Worm (Caenorhabditis elegans) whole organism, mixed stage, embryonic: ENCODE measurements around the gene magu-1.

Experiments used
- ceh-43 ChIP-seq: fragments of 200-800 bp; sonication (Bioruptor generic); optimal IDR thresholded peaks from 2 replicates; lab custom pipeline; 2018; ENCODE audit warnings: mild to moderate bottlenecking, missing genetic modification characterization, moderate library complexity, missing compliant biosample characterization
- ceh-83 ChIP-seq: fragments of 200-800 bp; sonication (Bioruptor generic); optimal IDR thresholded peaks from 2 replicates; lab custom pipeline; 2018; ENCODE audit warnings: mild to moderate bottlenecking, missing genetic modification characterization, missing compliant biosample characterization
- drap-1 ChIP-seq: fragments of 200-800 bp; sonication (Bioruptor generic); optimal IDR thresholded peaks from 3 replicates; lab custom pipeline; 2018; ENCODE audit warnings: mild to moderate bottlenecking, missing genetic modification characterization, missing compliant biosample characterization
- elt-1 ChIP-seq: sonication (generic microtip); optimal IDR thresholded peaks from 2 replicates; lab custom pipeline; 2017; ENCODE audit warnings: missing genetic modification characterization, mild to moderate bottlenecking, missing compliant biosample characterization, antibody characterized with exemption, moderate library complexity, borderline replicate concordance; ENCODE audit not compliant: insufficient read depth
- elt-3 ChIP-seq: fragments of 150-350 bp; optimal IDR thresholded peaks from 2 replicates; lab custom pipeline; 2014; ENCODE audit warnings: missing biosample characterization, missing genetic modification characterization
- flh-1 ChIP-seq: fragments of 200-800 bp; sonication (Bioruptor generic); optimal IDR thresholded peaks from 2 replicates; lab custom pipeline; 2018; ENCODE audit warnings: mild to moderate bottlenecking, missing genetic modification characterization, moderate library complexity, missing compliant biosample characterization
- ham-2 ChIP-seq: fragments of 200-800 bp; sonication (Bioruptor generic); optimal IDR thresholded peaks from 2 replicates; lab custom pipeline; 2018; ENCODE audit warnings: mild to moderate bottlenecking, missing genetic modification characterization, missing compliant biosample characterization
- hlh-1 ChIP-seq: fragments of 150-350 bp; optimal IDR thresholded peaks from 2 replicates; lab custom pipeline; 2014; ENCODE audit warnings: missing biosample characterization, missing genetic modification reagents, missing genetic modification characterization
- nhr-2 ChIP-seq: fragments of 150-350 bp; optimal IDR thresholded peaks from 2 replicates; lab custom pipeline; 2014; ENCODE audit warnings: missing biosample characterization, missing genetic modification characterization
- nhr-237 ChIP-seq: fragments of 150-350 bp; optimal IDR thresholded peaks from 2 replicates; lab custom pipeline; 2014; ENCODE audit warnings: missing biosample characterization, missing genetic modification characterization
- nhr-76 ChIP-seq: sonication (generic microtip); optimal IDR thresholded peaks from 2 replicates; lab custom pipeline; 2017; ENCODE audit warnings: missing biosample characterization, missing genetic modification characterization
- sem-2 ChIP-seq: fragments of 200-800 bp; sonication (Bioruptor generic); optimal IDR thresholded peaks from 2 replicates; lab custom pipeline; 2018; ENCODE audit warnings: mild to moderate bottlenecking, missing genetic modification characterization, missing compliant biosample characterization
- snpc-4 ChIP-seq: fragments of 150-350 bp; optimal IDR thresholded peaks from 2 replicates; lab custom pipeline; 2014; ENCODE audit warnings: missing biosample characterization, missing genetic modification characterization
- tbx-8 ChIP-seq: fragments of 200-800 bp; sonication (Bioruptor generic); optimal IDR thresholded peaks from 2 replicates; lab custom pipeline; 2018; ENCODE audit warnings: mild to moderate bottlenecking, missing genetic modification characterization, moderate library complexity, missing compliant biosample characterization
- unc-39 ChIP-seq: fragments of 150-350 bp; optimal IDR thresholded peaks from 2 replicates; lab custom pipeline; 2014; ENCODE audit warnings: missing biosample characterization, missing genetic modification characterization

Gene magu-1

ce11 chrIII:418649-419048, 52.9 kb downstream of the magu-1 start, which contains the start of gene stim-1:
TSS of gene stim-1 (minus strand) at chrIII:418749.
- TF ChIP-seq ceh-43 (GFP tag; lab: Kevin White, UChicago) (no peak), nhr-2 (tag; lab: Kevin White, UChicago) (no peak), elt-1 (no peak), nhr-237 (tag; lab: Kevin White, UChicago) (no peak), flh-1 (no peak), drap-1 (GFP tag; lab: Kevin White, UChicago) (no peak), nhr-76 (tag; lab: Kevin White, UChicago) (no peak), ham-2 (GFP tag; lab: Kevin White, UChicago) (no peak), elt-3 (tag; lab: Kevin White, UChicago) (no peak), sem-2 (GFP tag; lab: Kevin White, UChicago) (no peak), hlh-1 (tag; lab: Kevin White, UChicago) (no peak), ceh-83 (GFP tag; lab: Kevin White, UChicago) (no peak), snpc-4 (tag; lab: Kevin White, UChicago) (no peak), tbx-8 (GFP tag; lab: Kevin White, UChicago) (no peak), unc-39 (no peak)
- TF ChIP-seq, all 35 proteins: peak for 0
